Fruit fly (Drosophila melanogaster) whole organism, embryonic: ENCODE data around the gene Vti1a.

Experiments
- C15 ChIP-seq: fragments of 200-800 bp; sonication (Bioruptor generic); IDR thresholded peaks from 3 replicates; pipeline ENCODE4 v1.3.6; 2022; ENCODE audit warnings: missing biosample characterization, missing genetic modification characterization
- CG10209 ChIP-seq: fragments of 200-800 bp; sonication (Bioruptor generic); optimal IDR thresholded peaks from 3 replicates; lab custom pipeline; 2017; ENCODE audit warnings: missing biosample characterization, mild to moderate bottlenecking, missing genetic modification characterization, missing genetic modification reagents
- CG10462 ChIP-seq: fragments of 200-800 bp; sonication (Bioruptor generic); optimal IDR thresholded peaks from 2 replicates; lab custom pipeline; 2016; ENCODE audit warnings: missing biosample characterization, missing genetic modification characterization
- CG10979 ChIP-seq: fragments of 200-800 bp; sonication (Bioruptor generic); optimal IDR thresholded peaks from 2 replicates; lab custom pipeline; 2018; ENCODE audit warnings: missing biosample characterization, mild to moderate bottlenecking, missing genetic modification characterization, moderate library complexity
- CG11085 ChIP-seq: fragments of 200-800 bp; sonication (Bioruptor generic); IDR thresholded peaks from 2 replicates; pipeline ENCODE4 v1.3.6; 2022; ENCODE audit warnings: missing biosample characterization, missing genetic modification characterization
- CG11504 ChIP-seq: fragments of 200-800 bp; sonication (Bioruptor generic); optimal IDR thresholded peaks from 3 replicates; lab custom pipeline; 2019; ENCODE audit warnings: missing biosample characterization, mild to moderate bottlenecking, missing genetic modification characterization, moderate library complexity
- CG12236 ChIP-seq: fragments of 200-800 bp; sonication (Bioruptor generic); optimal IDR thresholded peaks from 2 replicates; lab custom pipeline; 2016; ENCODE audit warnings: missing biosample characterization, missing genetic modification characterization
- CG13624 ChIP-seq: fragments of 200-800 bp; sonication (Bioruptor generic); optimal IDR thresholded peaks from 2 replicates; lab custom pipeline; 2016; ENCODE audit warnings: missing biosample characterization, missing genetic modification characterization
- CG13894 ChIP-seq: fragments of 200-800 bp; sonication (Bioruptor generic); optimal IDR thresholded peaks from 3 replicates; lab custom pipeline; 2018; ENCODE audit warnings: missing biosample characterization, mild to moderate bottlenecking, missing genetic modification characterization, moderate library complexity
- CG14667 ChIP-seq: fragments of 200-800 bp; sonication (Bioruptor generic); IDR thresholded peaks from 2 replicates; pipeline ENCODE4 v1.3.6; 2022; ENCODE audit warnings: missing biosample characterization, missing genetic modification characterization
- CG1602 ChIP-seq: fragments of 200-800 bp; sonication (Bioruptor generic); optimal IDR thresholded peaks from 3 replicates; lab custom pipeline; 2016; ENCODE audit warnings: missing biosample characterization, missing genetic modification characterization
- CG17328 ChIP-seq: fragments of 200-800 bp; sonication (Bioruptor generic); IDR thresholded peaks from 2 replicates; pipeline ENCODE4 v1.3.6; 2022; ENCODE audit warnings: missing biosample characterization, missing genetic modification characterization
- CG17359 ChIP-seq: fragments of 200-800 bp; sonication (Bioruptor generic); optimal IDR thresholded peaks from 3 replicates; lab custom pipeline; 2018; ENCODE audit warnings: missing biosample characterization, mild to moderate bottlenecking, missing genetic modification characterization, moderate library complexity
- CG17568 ChIP-seq: fragments of 200-800 bp; sonication (Bioruptor generic); optimal IDR thresholded peaks from 2 replicates; lab custom pipeline; 2018; ENCODE audit warnings: missing biosample characterization, mild to moderate bottlenecking, missing genetic modification characterization, moderate library complexity
- CG17912 ChIP-seq: fragments of 200-800 bp; sonication (Bioruptor generic); optimal IDR thresholded peaks from 2 replicates; lab custom pipeline; 2018; ENCODE audit warnings: missing biosample characterization, mild to moderate bottlenecking, missing genetic modification characterization
- CG18011 ChIP-seq: fragments of 200-800 bp; sonication (Bioruptor generic); optimal IDR thresholded peaks from 2 replicates; lab custom pipeline; 2017; ENCODE audit warnings: missing biosample characterization, missing genetic modification characterization, mild to moderate bottlenecking, moderate library complexity, missing genotype
- CG2116 ChIP-seq: fragments of 200-800 bp; sonication (Bioruptor generic); optimal IDR thresholded peaks from 3 replicates; lab custom pipeline; 2018; ENCODE audit warnings: missing biosample characterization, mild to moderate bottlenecking, missing genetic modification characterization
- CG2120 ChIP-seq: fragments of 200-800 bp; sonication (Bioruptor generic); optimal IDR thresholded peaks from 3 replicates; lab custom pipeline; 2016; ENCODE audit warnings: missing biosample characterization, missing genetic modification characterization
- CG31441 ChIP-seq: fragments of 200-800 bp; sonication (Bioruptor generic); IDR thresholded peaks from 2 replicates; pipeline ENCODE4 v1.3.6; 2022; ENCODE audit warnings: missing biosample characterization, missing genetic modification characterization
- CG3838 ChIP-seq: fragments of 200-800 bp; sonication (Bioruptor generic); optimal IDR thresholded peaks from 3 replicates; lab custom pipeline; 2016; ENCODE audit warnings: missing biosample characterization, missing genetic modification characterization
- CG4617 ChIP-seq: fragments of 200-800 bp; sonication (Bioruptor generic); optimal IDR thresholded peaks from 3 replicates; lab custom pipeline; 2016; ENCODE audit warnings: missing biosample characterization, missing genetic modification characterization, borderline replicate concordance
- CG4707 ChIP-seq: fragments of 200-800 bp; sonication (Bioruptor generic); optimal IDR thresholded peaks from 2 replicates; lab custom pipeline; 2018; ENCODE audit warnings: missing biosample characterization, mild to moderate bottlenecking, missing genetic modification characterization, moderate library complexity
- CG6272 ChIP-seq: fragments of 200-800 bp; sonication (Bioruptor generic); IDR thresholded peaks from 2 replicates; pipeline ENCODE4 v1.3.6; 2022; ENCODE audit warnings: missing biosample characterization, missing genetic modification characterization
- CG6791 ChIP-seq: fragments of 200-800 bp; sonication (Bioruptor generic); IDR thresholded peaks from 3 replicates; pipeline ENCODE4 v1.3.6; 2022; ENCODE audit warnings: missing biosample characterization, missing genetic modification characterization; ENCODE audit not compliant: partially characterized antibody
- CG7839 ChIP-seq: fragments of 200-800 bp; sonication (Bioruptor generic); optimal IDR thresholded peaks from 3 replicates; lab custom pipeline; 2018; ENCODE audit warnings: missing biosample characterization, mild to moderate bottlenecking, missing genetic modification characterization, moderate library complexity
- Drgx ChIP-seq: fragments of 200-800 bp; sonication (Bioruptor generic); IDR thresholded peaks from 2 replicates; pipeline ENCODE4 v1.3.6; 2022; ENCODE audit warnings: missing biosample characterization, missing genetic modification characterization
- Jarid2 ChIP-seq: fragments of 200-800 bp; sonication (Bioruptor generic); optimal IDR thresholded peaks from 3 replicates; lab custom pipeline; 2017; ENCODE audit warnings: mild to moderate bottlenecking, missing biosample characterization, missing genetic modification reagents, missing genetic modification characterization
- Nf-YA ChIP-seq: fragments of 200-800 bp; sonication (Bioruptor generic); IDR thresholded peaks from 2 replicates; pipeline ENCODE4 v1.3.6; 2022; ENCODE audit warnings: missing biosample characterization, missing genetic modification characterization
- NfI ChIP-seq: fragments of 200-800 bp; sonication (Bioruptor generic); optimal IDR thresholded peaks from 3 replicates; lab custom pipeline; 2018; ENCODE audit warnings: missing biosample characterization, mild to moderate bottlenecking, missing genetic modification characterization, moderate library complexity
- Oli ChIP-seq: fragments of 200-800 bp; sonication (Bioruptor generic); optimal IDR thresholded peaks from 2 replicates; lab custom pipeline; 2018; ENCODE audit warnings: missing biosample characterization, mild to moderate bottlenecking, missing genetic modification characterization, moderate library complexity
- Ravus ChIP-seq: fragments of 200-800 bp; sonication (Bioruptor generic); IDR thresholded peaks from 2 replicates; pipeline ENCODE4 v1.3.6; 2022; ENCODE audit warnings: missing biosample characterization, missing genetic modification characterization
- Trl ChIP-seq, 3 experiments: fragments of >200 bp in 2 of 3; fragments of 200-800 bp in 1 of 3; sonication (Bioruptor generic) in 1 of 3; optimal IDR thresholded peaks; 2 replicates in 1 of 3; 3 replicates in 2 of 3; lab custom pipeline; 2016 to 2017; ENCODE audit warnings: missing biosample characterization in 1 of 3, missing genetic modification characterization in 1 of 3
- aop ChIP-seq: fragments of 200-800 bp; sonication (Bioruptor generic); IDR thresholded peaks from 2 replicates; pipeline ENCODE4 v1.3.6; 2022; ENCODE audit warnings: missing biosample characterization, missing genetic modification characterization
- bigmax ChIP-seq: fragments of 200-800 bp; sonication (Bioruptor generic); optimal IDR thresholded peaks from 2 replicates; lab custom pipeline; 2018; ENCODE audit warnings: missing biosample characterization, mild to moderate bottlenecking, missing genetic modification characterization
- cas ChIP-seq: fragments of 200-800 bp; sonication (Bioruptor generic); IDR thresholded peaks from 2 replicates; pipeline ENCODE4 v1.3.6; 2022; ENCODE audit warnings: missing biosample characterization, missing genetic modification characterization
- cg ChIP-seq: fragments of 200-800 bp; sonication (Bioruptor generic); optimal IDR thresholded peaks from 3 replicates; lab custom pipeline; 2019; ENCODE audit warnings: missing biosample characterization, mild to moderate bottlenecking, missing genetic modification characterization, moderate library complexity
- cwo ChIP-seq: fragments of 200-800 bp; sonication (Bioruptor generic); optimal IDR thresholded peaks from 3 replicates; lab custom pipeline; 2017; ENCODE audit warnings: missing biosample characterization, missing genetic modification characterization, mild to moderate bottlenecking, moderate library complexity, missing genetic modification reagents
- dysf ChIP-seq: fragments of 200-800 bp; sonication (Bioruptor generic); IDR thresholded peaks from 3 replicates; pipeline ENCODE4 v1.3.6; 2022; ENCODE audit warnings: missing biosample characterization, missing genetic modification characterization
- fru ChIP-seq: fragments of >200 bp; optimal IDR thresholded peaks from 2 replicates; lab custom pipeline; 2017
- lab ChIP-seq: fragments of 200-800 bp; sonication (Bioruptor generic); optimal IDR thresholded peaks from 3 replicates; lab custom pipeline; 2017; ENCODE audit warnings: missing biosample characterization, missing genetic modification characterization, mild to moderate bottlenecking, moderate library complexity, missing genetic modification reagents
- lov ChIP-seq, 2 experiments: fragments of 200-800 bp in 1 of 2; fragments of >200 bp in 1 of 2; sonication (Bioruptor generic) in 1 of 2; IDR thresholded peaks in 1 of 2; optimal IDR thresholded peaks in 1 of 2; 2 replicates in 1 of 2; 3 replicates in 1 of 2; pipeline versions ENCODE4 v1.3.6 to Lab custom; 2017 to 2022; ENCODE audit warnings: missing biosample characterization in 1 of 2, missing genetic modification characterization in 1 of 2
- nerfin-2 ChIP-seq: fragments of 200-800 bp; sonication (Bioruptor generic); IDR thresholded peaks from 2 replicates; pipeline ENCODE4 v1.3.6; 2022; ENCODE audit warnings: missing biosample characterization, missing genetic modification characterization; ENCODE audit not compliant: partially characterized antibody
- peb ChIP-seq: fragments of 200-800 bp; sonication (Bioruptor generic); IDR thresholded peaks from 2 replicates; pipeline ENCODE4 v1.3.6; 2022; ENCODE audit warnings: missing biosample characterization, missing genetic modification characterization
- pho ChIP-seq: fragments of 200-800 bp; sonication (Bioruptor generic); optimal IDR thresholded peaks from 2 replicates; lab custom pipeline; 2016; ENCODE audit warnings: missing biosample characterization, missing genetic modification characterization
- sens ChIP-seq: fragments of 200-800 bp; sonication (Bioruptor generic); peaks from one replicate; lab custom pipeline; 2016; ENCODE audit warnings: missing biosample characterization, missing genetic modification characterization
- sens-2 ChIP-seq: fragments of 200-800 bp; sonication (Bioruptor generic); IDR thresholded peaks from 2 replicates; pipeline ENCODE4 v1.3.6; 2022; ENCODE audit warnings: missing biosample characterization, missing genetic modification characterization
- tin ChIP-seq: fragments of 200-800 bp; sonication (Bioruptor generic); optimal IDR thresholded peaks from 3 replicates; lab custom pipeline; 2016; ENCODE audit warnings: missing biosample characterization, missing genetic modification characterization
- tio ChIP-seq: fragments of 200-800 bp; sonication (Bioruptor generic); optimal IDR thresholded peaks from 2 replicates; lab custom pipeline; 2017; ENCODE audit warnings: missing biosample characterization, missing genetic modification characterization, inconsistent platforms
- zfh2 ChIP-seq: fragments of 200-800 bp; sonication (Bioruptor generic); optimal IDR thresholded peaks from 2 replicates; lab custom pipeline; 2016; ENCODE audit warnings: missing biosample characterization, missing genetic modification characterization

The Vti1a gene

DNA sequence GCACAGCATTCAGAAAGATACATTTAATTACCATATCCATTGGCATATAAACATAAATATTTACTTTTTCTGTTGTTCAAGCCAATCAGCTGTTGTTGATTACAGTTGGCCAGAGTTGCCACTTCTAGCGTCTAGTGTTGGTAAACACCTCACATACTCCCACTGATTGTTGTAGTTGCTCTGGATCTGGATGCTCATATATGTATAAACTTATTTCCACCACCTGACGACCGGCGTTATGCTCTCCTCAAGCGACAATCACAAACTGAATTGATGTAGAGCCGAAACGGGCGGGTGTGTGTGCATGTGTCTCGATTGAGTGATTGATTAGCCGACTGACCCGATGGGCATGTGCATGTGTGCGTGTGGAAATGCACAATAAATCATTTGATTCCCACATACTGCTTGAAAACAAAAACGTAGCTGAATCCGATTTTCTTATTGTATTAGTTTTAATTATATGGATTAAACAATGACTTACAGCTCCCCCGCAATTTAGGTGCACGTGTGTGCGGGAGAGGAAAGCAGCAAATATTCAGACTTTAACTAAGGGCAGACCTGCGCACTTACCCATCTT, 10.8 kb downstream of the Vti1a start (continued):
- TF ChIP-seq aop (GFP tag; lab: Robert Waterston, UW) = no peak
- no peak for TF ChIP-seq Oli (tag; lab: Kevin White, UChicago)
- TF ChIP-seq sens-2 (GFP tag; lab: Robert Waterston, UW) = no peak
- TF ChIP-seq CG12236 (GFP tag; lab: Kevin White, UChicago) = no peak
- no peak for TF ChIP-seq lov (optimal IDR thresholded peaks at IDR 0.05; lab: Kevin White, UChicago)
- no peak; the same call in 2 of the 3 replicates for TF ChIP-seq lov (GFP tag; IDR thresholded peaks at IDR 0.05; lab: Robert Waterston, UW)
- TF ChIP-seq CG13624 (GFP tag; lab: Kevin White, UChicago) = peak; percentile 17
- no peak for TF ChIP-seq CG6272 (GFP tag; lab: Robert Waterston, UW)
- no peak for TF ChIP-seq Nf-YA (GFP tag; lab: Robert Waterston, UW)
- TF ChIP-seq CG2120 (GFP tag; lab: Kevin White, UChicago) = peak; percentile 47
- TF ChIP-seq CG17912 (GFP tag; lab: Kevin White, UChicago) = peak; percentile 78
- no peak for TF ChIP-seq CG14667
- peak; percentile 26 for TF ChIP-seq CG4617
- no peak for TF ChIP-seq pho (GFP tag; lab: Kevin White, UChicago)
- peak; percentile 40 for TF ChIP-seq zfh2 (GFP tag; lab: Kevin White, UChicago)
- peak; percentile 44 for TF ChIP-seq tin
- peak; percentile 58; the same call in 2 of the 3 replicates for TF ChIP-seq CG6791 (GFP tag; lab: Robert Waterston, UW)
- TF ChIP-seq cg (GFP tag; lab: Kevin White, UChicago) = peak; percentile 78
- TF ChIP-seq CG7839 = peak; percentile 20
- peak; percentile 51 for TF ChIP-seq Jarid2 (GFP tag; lab: Kevin White, UChicago)
- TF ChIP-seq C15 (GFP tag; lab: Robert Waterston, UW) = no peak
- peak; percentile 93 for TF ChIP-seq CG3838 (GFP tag; lab: Kevin White, UChicago)
- no peak for TF ChIP-seq cwo (GFP tag; lab: Kevin White, UChicago)
- TF ChIP-seq CG11085 = no peak
- TF ChIP-seq Drgx = no peak
- no peak for TF ChIP-seq CG17359 (tag; lab: Kevin White, UChicago)
- TF ChIP-seq NfI = peak; percentile 53
- TF ChIP-seq CG2116 (GFP tag; lab: Kevin White, UChicago) = peak; percentile 37
- no peak for TF ChIP-seq CG10462 (GFP tag; lab: Kevin White, UChicago)
- no peak for TF ChIP-seq peb (GFP tag; lab: Robert Waterston, UW)
- no peak for TF ChIP-seq CG10979
- 0 out of 2 replicates have a peak, but pooled peaks have one; percentile 23 for TF ChIP-seq CG31441 (GFP tag; lab: Robert Waterston, UW)
- TF ChIP-seq Ravus (GFP tag; lab: Robert Waterston, UW) = no peak
- no peak for TF ChIP-seq fru
- peak; percentile 13 for TF ChIP-seq bigmax
- TF ChIP-seq nerfin-2 = no peak
- TF ChIP-seq CG18011 = peak; percentile 32
- TF ChIP-seq CG13894 = peak; percentile 75
- TF ChIP-seq tio (GFP tag; lab: Kevin White, UChicago) = no peak
- peak; percentile 80 for TF ChIP-seq lab (GFP tag; lab: Kevin White, UChicago)
- no peak for TF ChIP-seq Trl (optimal IDR thresholded peaks at IDR 0.05; lab: Kevin White, UChicago)
- TF ChIP-seq Trl (GFP tag; optimal IDR thresholded peaks at IDR 0.05; lab: Kevin White, UChicago) = peak; percentile 24
- TF ChIP-seq CG4707 (GFP tag; lab: Kevin White, UChicago) = peak; percentile 11
- TF ChIP-seq CG17328 (GFP tag; lab: Robert Waterston, UW) = peak; percentile 27
- no peak for TF ChIP-seq CG1602 (GFP tag; lab: Kevin White, UChicago)
- TF ChIP-seq CG10209 (GFP tag; lab: Kevin White, UChicago) = peak; percentile 28
- peak; percentile 19; the same call in 1 of the 3 replicates for TF ChIP-seq dysf
- no peak for TF ChIP-seq CG17568
- TF ChIP-seq CG11504 = peak; percentile 48
- no peak for TF ChIP-seq cas (GFP tag; lab: Robert Waterston, UW)
- peak; percentile 89 for TF ChIP-seq sens (GFP tag; lab: Kevin White, UChicago)
